Worm (Caenorhabditis elegans): ENCODE measurements around the gene srt-40.

DNA sequence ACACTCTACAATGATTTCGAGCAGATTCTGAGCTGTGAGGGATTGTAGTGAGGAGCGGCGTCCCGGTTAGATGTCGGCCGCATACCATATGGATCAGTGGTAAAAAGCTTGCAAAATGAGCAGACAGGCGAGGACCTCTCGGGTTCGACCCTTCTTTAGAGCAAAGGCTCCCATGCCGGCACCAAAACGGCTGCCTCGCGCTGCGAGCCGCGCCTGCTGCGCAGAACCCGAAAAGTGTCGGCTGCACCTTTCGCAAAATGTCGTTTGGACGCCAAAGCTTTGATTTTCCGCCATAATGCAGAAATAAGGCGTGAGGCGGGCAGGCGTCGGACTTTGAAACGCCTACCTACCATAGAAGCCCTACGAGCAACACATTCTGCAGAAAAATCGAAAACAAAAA is 15.7 kb downstream of the srt-40 start:
- TF ChIP-seq rnt-1 (tag; optimal IDR thresholded peaks at IDR 0.05), result no peak
- no peak for TF ChIP-seq lin-11 (tag; optimal IDR thresholded peaks at IDR 0.05)
- no peak for TF ChIP-seq sox-2 (GFP tag; IDR thresholded peaks at IDR 0.05)
- TF ChIP-seq ztf-16 (tag; optimal IDR thresholded peaks at IDR 0.05), result no peak
- TF ChIP-seq ceh-9 (tag; optimal IDR thresholded peaks at IDR 0.05), result no peak
- no peak for TF ChIP-seq unc-86 (tag; optimal IDR thresholded peaks at IDR 0.05)
- no peak for TF ChIP-seq ceh-22 (tag; optimal IDR thresholded peaks at IDR 0.05)
- TF ChIP-seq ama-1 (optimal IDR thresholded peaks at IDR 0.05), result no peak
- TF ChIP-seq ttx-3 (tag; optimal IDR thresholded peaks at IDR 0.05), result no peak
- TF ChIP-seq ceh-2 (tag; optimal IDR thresholded peaks at IDR 0.05), result no peak

Data from whole organism, late embryonic.